Worm (Caenorhabditis elegans): ENCODE results near the gene M117.3.

M117.3 gene

DNA sequence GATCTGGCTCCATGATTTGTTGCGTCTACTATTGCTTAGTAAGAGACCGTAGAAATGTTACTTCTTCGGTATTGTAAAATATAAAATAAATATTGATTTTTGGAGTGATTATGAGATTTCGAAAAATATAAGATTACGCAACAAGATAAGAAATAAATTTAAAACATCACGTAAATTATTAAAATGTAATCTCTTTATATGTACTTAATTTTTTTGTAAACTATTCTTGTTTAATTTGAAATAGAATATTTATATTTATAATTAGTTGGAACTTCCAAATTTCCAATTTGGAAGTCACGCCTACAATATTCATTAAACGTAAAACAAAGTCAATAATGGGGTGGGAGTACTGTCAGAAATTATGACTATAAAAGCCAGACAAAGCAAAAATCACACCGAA, 11.4 kb downstream of the M117.3 start, which contains the start of gene M117.4:
Gene M117.4 (minus strand): TSS at position 101 of the 400 bp plus-strand sequence.
- TF ChIP-seq egl-27 (tag; optimal IDR thresholded peaks at IDR 0.05) (no peak), nhr-10 (tag; optimal IDR thresholded peaks at IDR 0.05) (no peak), C34F6.9 (tag; optimal IDR thresholded peaks at IDR 0.05) (no peak), skn-1 (tag; optimal IDR thresholded peaks at IDR 0.05) (no peak), crh-2 (tag; optimal IDR thresholded peaks at IDR 0.05) (no peak), F13H6.1 (tag; optimal IDR thresholded peaks at IDR 0.05) (no peak), nhr-129 (tag; optimal IDR thresholded peaks at IDR 0.05) (no peak), ztf-4 (tag; optimal IDR thresholded peaks at IDR 0.05) (no peak), nhr-6 (tag; optimal IDR thresholded peaks at IDR 0.05) (no peak), sma-9 (GFP tag; optimal IDR thresholded peaks at IDR 0.05) (no peak), sma-9 (tag; optimal IDR thresholded peaks at IDR 0.05) (no peak)

DNA sequence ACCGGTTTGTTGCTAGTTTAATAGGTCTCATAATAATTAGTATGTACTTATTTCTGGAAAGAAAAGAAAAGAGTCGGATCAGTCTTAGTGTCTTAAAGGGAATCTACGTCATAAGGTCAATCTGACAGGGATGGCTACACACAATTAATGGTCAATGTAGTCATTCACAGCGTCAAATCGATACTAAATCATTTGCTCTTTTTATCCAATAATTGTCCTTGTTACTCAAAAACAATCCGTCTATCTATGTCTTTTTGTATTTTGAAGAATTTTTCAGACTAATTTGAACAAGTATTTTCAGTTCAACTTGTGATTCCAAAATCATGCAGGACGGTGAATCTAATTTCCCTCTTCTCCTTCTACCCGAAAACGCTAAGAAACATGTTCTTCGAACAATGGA, 16.7 kb downstream of the M117.3 start, which contains the start of gene fbxb-3:
Gene fbxb-3 (plus strand): TSS at position 301 of the 400 bp plus-strand sequence.
- TF ChIP-seq C34F6.9 (tag; optimal IDR thresholded peaks at IDR 0.05) (no peak), dmd-4 (tag; optimal IDR thresholded peaks at IDR 0.05) (no peak), unc-55 (GFP tag; optimal IDR thresholded peaks at IDR 0.05) (no peak), sma-9 (GFP tag; optimal IDR thresholded peaks at IDR 0.05) (no peak), sma-9 (tag; optimal IDR thresholded peaks at IDR 0.05) (no peak), lin-39 (tag; optimal IDR thresholded peaks at IDR 0.05) (no peak), F13H6.1 (tag; optimal IDR thresholded peaks at IDR 0.05) (no peak), ztf-11 (tag; optimal IDR thresholded peaks at IDR 0.05) (no peak), ama-1 (optimal IDR thresholded peaks at IDR 0.05) (no peak), ZK546.5 (tag; optimal IDR thresholded peaks at IDR 0.05) (no peak), aly-2 (tag; optimal IDR thresholded peaks at IDR 0.05) (no peak), ztf-1 (GFP tag; conservative IDR thresholded peaks at IDR 0.05) (no peak), nhr-77 (tag; optimal IDR thresholded peaks at IDR 0.05) (no peak), gmeb-1 (tag; optimal IDR thresholded peaks at IDR 0.05) (no peak), nhr-21 (tag; optimal IDR thresholded peaks at IDR 0.05) (no peak), ceh-82 (tag; optimal IDR thresholded peaks at IDR 0.05) (no peak), fos-1 (tag; optimal IDR thresholded peaks at IDR 0.05) (no peak), snpc-4 (tag; optimal IDR thresholded peaks at IDR 0.05) (no peak)

DNA sequence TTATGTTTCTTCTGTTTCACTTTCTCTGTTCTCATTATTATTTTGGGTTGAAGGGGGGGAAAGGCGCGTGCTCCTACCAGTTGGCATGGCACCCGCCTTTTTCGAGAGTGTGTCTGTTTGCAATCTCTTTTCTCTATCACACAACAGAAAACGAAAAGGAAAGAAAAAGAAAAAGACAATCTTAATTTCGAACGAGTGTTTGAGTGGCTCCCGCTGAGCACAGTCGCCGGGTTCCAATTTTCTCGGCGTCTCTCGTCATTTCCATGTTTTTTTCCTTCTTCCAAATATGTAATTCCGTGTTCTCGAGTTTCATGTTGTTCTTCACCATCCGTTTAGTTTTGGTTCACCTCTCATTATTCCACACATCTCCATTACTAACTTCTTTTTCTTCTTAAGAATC, 20.1 kb downstream of the M117.3 start, which contains the start of gene F38H4.3:
Gene F38H4.3 (plus strand): TSS at position 301 of the 400 bp plus-strand sequence.
- TF ChIP-seq zag-1 (tag; optimal IDR thresholded peaks at IDR 0.05) (no peak), mbf-1 (tag; optimal IDR thresholded peaks at IDR 0.05) (no peak), nhr-129 (tag; optimal IDR thresholded peaks at IDR 0.05) (no peak), C34F6.9 (tag; optimal IDR thresholded peaks at IDR 0.05) (no peak), fos-1 (tag; optimal IDR thresholded peaks at IDR 0.05) (no peak), nhr-25 (tag; optimal IDR thresholded peaks at IDR 0.05) (no peak), R02D3.7 (tag; optimal IDR thresholded peaks at IDR 0.05) (no peak), sem-4 (tag; optimal IDR thresholded peaks at IDR 0.05) (no peak), nhr-237 (tag; optimal IDR thresholded peaks at IDR 0.05) (no peak), lsy-2 (tag; optimal IDR thresholded peaks at IDR 0.05) (no peak), nhr-12 (tag; optimal IDR thresholded peaks at IDR 0.05) (no peak), sma-3 (GFP tag; optimal IDR thresholded peaks at IDR 0.05) (no peak), ZK546.5 (tag; optimal IDR thresholded peaks at IDR 0.05) (no peak), gmeb-1 (tag; optimal IDR thresholded peaks at IDR 0.05) (no peak), aly-2 (tag; optimal IDR thresholded peaks at IDR 0.05) (no peak), ceh-82 (tag; optimal IDR thresholded peaks at IDR 0.05) (no peak), Y55F3AM.14 (GFP tag; optimal IDR thresholded peaks at IDR 0.05) (no peak), snpc-4 (tag; optimal IDR thresholded peaks at IDR 0.05) (no peak), ceh-16 (tag; optimal IDR thresholded peaks at IDR 0.05) (no peak)

- no peak for TF ChIP-seq egl-27 (tag; optimal IDR thresholded peaks at IDR 0.05)
- no peak for TF ChIP-seq sma-9 (GFP tag; optimal IDR thresholded peaks at IDR 0.05)
- no peak for TF ChIP-seq sma-9 (tag; optimal IDR thresholded peaks at IDR 0.05)
- TF ChIP-seq lin-13 (GFP tag; optimal IDR thresholded peaks at IDR 0.05) = no peak
- TF ChIP-seq nhr-237 (tag; optimal IDR thresholded peaks at IDR 0.05) = no peak
- no peak for TF ChIP-seq unc-62 (GFP tag; optimal IDR thresholded peaks at IDR 0.05)
- no peak for TF ChIP-seq lin-11 (tag; optimal IDR thresholded peaks at IDR 0.05)
- no peak for TF ChIP-seq alr-1 (tag; optimal IDR thresholded peaks at IDR 0.05)
- no peak for TF ChIP-seq zag-1 (tag; optimal IDR thresholded peaks at IDR 0.05)
- no peak for TF ChIP-seq ztf-1 (GFP tag; conservative IDR thresholded peaks at IDR 0.05)
- TF ChIP-seq ZK546.5 (tag; optimal IDR thresholded peaks at IDR 0.05) = no peak
- TF ChIP-seq sem-4 (tag; optimal IDR thresholded peaks at IDR 0.05) = no peak
- no peak for TF ChIP-seq Y55F3AM.14 (GFP tag; optimal IDR thresholded peaks at IDR 0.05)
- TF ChIP-seq fos-1 (tag; optimal IDR thresholded peaks at IDR 0.05) = no peak
- no peak for TF ChIP-seq nhr-77 (tag; optimal IDR thresholded peaks at IDR 0.05)
- TF ChIP-seq snpc-4 (tag; optimal IDR thresholded peaks at IDR 0.05) = no peak
- TF ChIP-seq ztf-4 (tag; optimal IDR thresholded peaks at IDR 0.05) = no peak
These were observed 25.8 kb downstream of the M117.3 start, which contains the start of the genes F38H4.6 and F38H4.4 for ce11 chrIV:11847771-11848312. Gene F38H4.6 (minus strand): TSS chrIV:11847871. Gene F38H4.4 (plus strand): TSS chrIV:11848262.

Measured in whole organism, L2 larva.